Worm (Caenorhabditis elegans): ENCODE data around the gene F10B5.3.

The F10B5.3 gene

ce11 chrII:8131413-8131966 is 18.3 kb downstream of the F10B5.3 start:
- peak; percentile 42 for TF ChIP-seq nhr-25 (tag; optimal IDR thresholded peaks at IDR 0.05; ENCODE audit: borderline replicate concordance, insufficient read depth)
- TF ChIP-seq ceh-20 (GFP tag; IDR thresholded peaks at IDR 0.05), result peak; percentile 39; the same call in 1 of the 2 replicates
- TF ChIP-seq mes-2 (tag; optimal IDR thresholded peaks at IDR 0.05; ENCODE audit: poor library complexity, severe bottlenecking), result peak; percentile 43
- no peak for TF ChIP-seq nhr-28 (tag; optimal IDR thresholded peaks at IDR 0.05)
- no peak for TF ChIP-seq dmd-6 (GFP tag; IDR thresholded peaks at IDR 0.05)
- TF ChIP-seq unc-62 (GFP tag; optimal IDR thresholded peaks at IDR 0.05 in 1 of 2), result peak in 1 of 2 experiments; percentile 51
- TF ChIP-seq unc-62 (tag; optimal IDR thresholded peaks at IDR 0.05), result no peak
- TF ChIP-seq dve-1 (tag; optimal IDR thresholded peaks at IDR 0.05; ENCODE audit: insufficient read depth), result peak; percentile 24
- TF ChIP-seq pha-4 (GFP tag; IDR thresholded peaks at IDR 0.05), result no peak
- no peak for TF ChIP-seq pha-4 (tag; optimal IDR thresholded peaks at IDR 0.05)
- no peak for TF ChIP-seq zag-1 (tag; optimal IDR thresholded peaks at IDR 0.05)
- TF ChIP-seq tra-1 (GFP tag; IDR thresholded peaks at IDR 0.05), result 0 out of 2 replicates have a peak, but pooled peaks have one; percentile 15
- TF ChIP-seq nhr-6 (tag; optimal IDR thresholded peaks at IDR 0.05), result no peak
- TF ChIP-seq hlh-11 (tag; optimal IDR thresholded peaks at IDR 0.05), result peak; percentile 49
- no peak for TF ChIP-seq daf-12 (tag; optimal IDR thresholded peaks at IDR 0.05)
- TF ChIP-seq unc-39 (tag; optimal IDR thresholded peaks at IDR 0.05), result no peak
- peak; percentile 9 for TF ChIP-seq nhr-102 (tag; optimal IDR thresholded peaks at IDR 0.05)
- no peak for TF ChIP-seq nhr-237 (tag; optimal IDR thresholded peaks at IDR 0.05)
- TF ChIP-seq lin-15B (tag; optimal IDR thresholded peaks at IDR 0.05), result no peak
- TF ChIP-seq fos-1 (tag; optimal IDR thresholded peaks at IDR 0.05), result no peak
- no peak for TF ChIP-seq aly-2 (tag; optimal IDR thresholded peaks at IDR 0.05)
- TF ChIP-seq daf-16 (GFP tag; optimal IDR thresholded peaks at IDR 0.05), result peak in 1 of 2 experiments; percentile 43
- TF ChIP-seq daf-16 (tag; optimal IDR thresholded peaks at IDR 0.05), result no peak
- peak; percentile 31 for TF ChIP-seq spr-1 (tag; optimal IDR thresholded peaks at IDR 0.05)
- TF ChIP-seq lin-29 (GFP tag; IDR thresholded peaks at IDR 0.05), result no peak
- peak; percentile 16 for TF ChIP-seq nhr-77 (tag; optimal IDR thresholded peaks at IDR 0.05)
- no peak for TF ChIP-seq ceh-32 (tag; optimal IDR thresholded peaks at IDR 0.05; ENCODE audit: poor library complexity)
- no peak for TF ChIP-seq daf-8 (GFP tag; IDR thresholded peaks at IDR 0.05)
- peak; percentile 80 for TF ChIP-seq egl-43 (GFP tag; IDR thresholded peaks at IDR 0.05)
- TF ChIP-seq fkh-10 (GFP tag; optimal IDR thresholded peaks at IDR 0.05), result peak; percentile 67
- no peak for TF ChIP-seq unc-130 (GFP tag; optimal IDR thresholded peaks at IDR 0.05)
- no peak for TF ChIP-seq Y75B8A.6 (GFP tag; IDR thresholded peaks at IDR 0.05)
- 0 out of 2 replicates have a peak, but pooled peaks have one; percentile 57 for TF ChIP-seq D1046.2 (GFP tag; IDR thresholded peaks at IDR 0.05)
- no peak for TF ChIP-seq cey-2 (tag; optimal IDR thresholded peaks at IDR 0.05; ENCODE audit: borderline replicate concordance, insufficient read depth)
- TF ChIP-seq madf-5 (GFP tag; IDR thresholded peaks at IDR 0.05), result no peak
- TF ChIP-seq jun-1 (tag; optimal IDR thresholded peaks at IDR 0.05), result no peak
- no peak for TF ChIP-seq ceh-28 (tag; optimal IDR thresholded peaks at IDR 0.05)
- TF ChIP-seq daf-19 (GFP tag; conservative IDR thresholded peaks at IDR 0.05), result no peak
- no peak for TF ChIP-seq ZK546.5 (tag; optimal IDR thresholded peaks at IDR 0.05)
- no peak for TF ChIP-seq pqm-1 (tag; optimal IDR thresholded peaks at IDR 0.05)
- TF ChIP-seq nhr-42 (GFP tag; IDR thresholded peaks at IDR 0.05), result peak; percentile 57
- TF ChIP-seq mep-1 (tag; optimal IDR thresholded peaks at IDR 0.05), result peak; percentile 25
- no peak for TF ChIP-seq dmd-8 (GFP tag; IDR thresholded peaks at IDR 0.05)
- TF ChIP-seq F44E2.7 (GFP tag; IDR thresholded peaks at IDR 0.05), result no peak
- TF ChIP-seq F37D6.2 (tag; optimal IDR thresholded peaks at IDR 0.05), result peak; percentile 59
- peak; percentile 32; the same call in 1 of the 2 replicates for TF ChIP-seq lin-38 (GFP tag; IDR thresholded peaks at IDR 0.05)
- no peak for TF ChIP-seq mdl-1 (tag; optimal IDR thresholded peaks at IDR 0.05)
- peak; percentile 54 for TF ChIP-seq hlh-30 (tag; optimal IDR thresholded peaks at IDR 0.05; ENCODE audit: insufficient read depth)
- TF ChIP-seq ctbp-1 (GFP tag; IDR thresholded peaks at IDR 0.05), result peak; percentile 82; the same call in 1 of the 2 replicates
- peak; percentile 67 for TF ChIP-seq hmg-1.1 (GFP tag; IDR thresholded peaks at IDR 0.05)
- no peak for TF ChIP-seq madf-9 (GFP tag; conservative IDR thresholded peaks at IDR 0.05)
